Fruit fly (Drosophila melanogaster) whole organism, embryonic: ENCODE data around the gene Cpr12A.

Experiments used
- B-H1 ChIP-seq: fragments of 200-800 bp; sonication (Bioruptor generic); IDR thresholded peaks from 3 replicates; pipeline ENCODE4 v1.3.6; 2022; ENCODE audit warnings: missing biosample characterization, missing genetic modification characterization
- Bdp1 ChIP-seq: fragments of 200-800 bp; sonication (Bioruptor generic); optimal IDR thresholded peaks from 3 replicates; lab custom pipeline; 2016; ENCODE audit warnings: missing biosample characterization, missing genetic modification characterization
- CG10209 ChIP-seq: fragments of 200-800 bp; sonication (Bioruptor generic); optimal IDR thresholded peaks from 3 replicates; lab custom pipeline; 2017; ENCODE audit warnings: missing biosample characterization, mild to moderate bottlenecking, missing genetic modification characterization, missing genetic modification reagents
- CG10543 ChIP-seq: fragments of 200-800 bp; sonication (Bioruptor generic); optimal IDR thresholded peaks from 3 replicates; lab custom pipeline; 2017; ENCODE audit warnings: missing biosample characterization, mild to moderate bottlenecking, missing genetic modification characterization, moderate library complexity
- CG11696 ChIP-seq: fragments of 200-800 bp; sonication (Bioruptor generic); IDR thresholded peaks from 2 replicates; pipeline ENCODE4 v1.3.6; 2022; ENCODE audit warnings: missing biosample characterization, missing genetic modification characterization
- CG11723 ChIP-seq: fragments of 200-800 bp; sonication (Bioruptor generic); optimal IDR thresholded peaks from 2 replicates; lab custom pipeline; 2017; ENCODE audit warnings: missing biosample characterization, mild to moderate bottlenecking, missing genetic modification characterization
- CG1233 ChIP-seq: fragments of 200-800 bp; sonication (Bioruptor generic); optimal IDR thresholded peaks from 4 replicates; lab custom pipeline; 2018; ENCODE audit warnings: missing biosample characterization, mild to moderate bottlenecking, missing genetic modification characterization
- CG12391 ChIP-seq: fragments of 200-800 bp; sonication (Bioruptor generic); optimal IDR thresholded peaks from 3 replicates; lab custom pipeline; 2018; ENCODE audit warnings: missing biosample characterization, mild to moderate bottlenecking, missing genetic modification characterization, moderate library complexity
- CG13287 ChIP-seq: fragments of 200-800 bp; sonication (Bioruptor generic); IDR thresholded peaks from 2 replicates; pipeline ENCODE4 v1.3.6; 2022; ENCODE audit warnings: missing biosample characterization, missing genetic modification characterization; ENCODE audit not compliant: partially characterized antibody
- CG14014 ChIP-seq: fragments of 200-800 bp; sonication (Bioruptor generic); IDR thresholded peaks from 2 replicates; pipeline ENCODE4 v1.3.6; 2022; ENCODE audit warnings: missing biosample characterization, missing genetic modification characterization
- CG14710 ChIP-seq: fragments of 200-800 bp; sonication (Bioruptor generic); optimal IDR thresholded peaks from 3 replicates; lab custom pipeline; 2019; ENCODE audit warnings: missing biosample characterization, mild to moderate bottlenecking, missing genetic modification characterization, moderate library complexity
- CG16863 ChIP-seq: fragments of 200-800 bp; sonication (Bioruptor generic); optimal IDR thresholded peaks from 3 replicates; lab custom pipeline; 2016; ENCODE audit warnings: missing biosample characterization, missing genetic modification characterization
- CG17568 ChIP-seq: fragments of 200-800 bp; sonication (Bioruptor generic); optimal IDR thresholded peaks from 2 replicates; lab custom pipeline; 2018; ENCODE audit warnings: missing biosample characterization, mild to moderate bottlenecking, missing genetic modification characterization, moderate library complexity
- CG17612 ChIP-seq: fragments of 200-800 bp; sonication (Bioruptor generic); IDR thresholded peaks from 2 replicates; pipeline ENCODE4 v1.3.6; 2022; ENCODE audit warnings: missing biosample characterization, missing genetic modification characterization
- CG17829 ChIP-seq: fragments of 200-800 bp; optimal IDR thresholded peaks from 2 replicates; lab custom pipeline; 2019; ENCODE audit warnings: missing biosample characterization, mild to moderate bottlenecking, missing genetic modification characterization, moderate library complexity
- CG17912 ChIP-seq: fragments of 200-800 bp; sonication (Bioruptor generic); optimal IDR thresholded peaks from 2 replicates; lab custom pipeline; 2018; ENCODE audit warnings: missing biosample characterization, mild to moderate bottlenecking, missing genetic modification characterization
- CG18262 ChIP-seq: fragments of 200-800 bp; optimal IDR thresholded peaks from 3 replicates; lab custom pipeline; 2019; ENCODE audit warnings: missing biosample characterization, mild to moderate bottlenecking, missing genetic modification characterization, moderate library complexity
- CG31365 ChIP-seq: fragments of 200-800 bp; sonication (Bioruptor generic); optimal IDR thresholded peaks from 2 replicates; lab custom pipeline; 2018; ENCODE audit warnings: missing biosample characterization, mild to moderate bottlenecking, missing genetic modification characterization
- CG31441 ChIP-seq: fragments of 200-800 bp; sonication (Bioruptor generic); IDR thresholded peaks from 2 replicates; pipeline ENCODE4 v1.3.6; 2022; ENCODE audit warnings: missing biosample characterization, missing genetic modification characterization
- CG32767 ChIP-seq: fragments of 200-800 bp; sonication (Bioruptor generic); IDR thresholded peaks from 2 replicates; pipeline ENCODE4 v1.3.6; 2022; ENCODE audit warnings: missing biosample characterization, missing genetic modification characterization
- CG3838 ChIP-seq: fragments of 200-800 bp; sonication (Bioruptor generic); optimal IDR thresholded peaks from 3 replicates; lab custom pipeline; 2016; ENCODE audit warnings: missing biosample characterization, missing genetic modification characterization
- CG4404 ChIP-seq: fragments of 200-800 bp; sonication (Bioruptor generic); IDR thresholded peaks from 2 replicates; pipeline ENCODE4 v1.3.6; 2022; ENCODE audit warnings: missing biosample characterization, missing genetic modification characterization
- CG4820 ChIP-seq: fragments of 200-800 bp; sonication (Bioruptor generic); optimal IDR thresholded peaks from 3 replicates; lab custom pipeline; 2016; ENCODE audit warnings: missing biosample characterization, missing genetic modification characterization
- CG6791 ChIP-seq: fragments of 200-800 bp; sonication (Bioruptor generic); IDR thresholded peaks from 3 replicates; pipeline ENCODE4 v1.3.6; 2022; ENCODE audit warnings: missing biosample characterization, missing genetic modification characterization; ENCODE audit not compliant: partially characterized antibody
- CG8478 ChIP-seq: fragments of >200 bp; optimal IDR thresholded peaks from 2 replicates; lab custom pipeline; 2018
- CG9817 ChIP-seq: fragments of 200-800 bp; sonication (Bioruptor generic); optimal IDR thresholded peaks from 2 replicates; lab custom pipeline; 2018; ENCODE audit warnings: missing biosample characterization, mild to moderate bottlenecking, missing genetic modification characterization, moderate library complexity
- CoRest ChIP-seq: fragments of 200-800 bp; sonication (Bioruptor generic); optimal IDR thresholded peaks from 3 replicates; lab custom pipeline; 2018; ENCODE audit warnings: missing biosample characterization, mild to moderate bottlenecking, missing genetic modification characterization, moderate library complexity
- D ChIP-seq, 2 experiments: fragments of 200-800 bp in 1 of 2; fragments of >200 bp in 1 of 2; sonication (Bioruptor generic) in 1 of 2; optimal IDR thresholded peaks; 2 replicates in 1 of 2; 3 replicates in 1 of 2; lab custom pipeline; 2017; ENCODE audit warnings: mild to moderate bottlenecking in 1 of 2, missing biosample characterization in 1 of 2, missing genetic modification characterization in 1 of 2, missing genetic modification reagents in 1 of 2
- Doc2 ChIP-seq: fragments of 200-800 bp; sonication (Bioruptor generic); IDR thresholded peaks from 2 replicates; pipeline ENCODE4 v1.3.6; 2022; ENCODE audit warnings: missing biosample characterization, missing genetic modification characterization
- Fer1 ChIP-seq: fragments of 200-800 bp; sonication (Bioruptor generic); optimal IDR thresholded peaks from 2 replicates; lab custom pipeline; 2017; ENCODE audit warnings: missing biosample characterization, mild to moderate bottlenecking, missing genetic modification characterization
- Hr51 ChIP-seq, 2 experiments: fragments of 200-800 bp; sonication (Bioruptor generic); optimal IDR thresholded peaks; 2 replicates in 1 of 2; 3 replicates in 1 of 2; lab custom pipeline; 2016 to 2018; ENCODE audit warnings: missing biosample characterization in 2 of 2, missing genetic modification characterization in 2 of 2, mild to moderate bottlenecking in 1 of 2, moderate library complexity in 1 of 2
- Max ChIP-seq: fragments of 200-800 bp; sonication (Bioruptor generic); optimal IDR thresholded peaks from 2 replicates; lab custom pipeline; 2016; ENCODE audit warnings: missing biosample characterization, mild to moderate bottlenecking, missing genetic modification characterization
- Pdp1 ChIP-seq, 2 experiments: fragments of 200-800 bp; sonication (Bioruptor generic); optimal IDR thresholded peaks; 3 replicates each; lab custom pipeline; 2016; ENCODE audit warnings: missing biosample characterization in 2 of 2, missing genetic modification characterization in 2 of 2, mild to moderate bottlenecking in 1 of 2, moderate library complexity in 1 of 2
- Ssrp ChIP-seq: fragments of 200-800 bp; sonication (Bioruptor generic); optimal IDR thresholded peaks from 2 replicates; lab custom pipeline; 2018; ENCODE audit warnings: missing biosample characterization, mild to moderate bottlenecking, missing genetic modification characterization, moderate library complexity
- dimm ChIP-seq: fragments of 200-800 bp; sonication (Bioruptor generic); IDR thresholded peaks from 2 replicates; pipeline ENCODE4 v1.3.6; 2022; ENCODE audit warnings: missing biosample characterization, missing genetic modification characterization
- grau ChIP-seq: fragments of 200-800 bp; optimal IDR thresholded peaks from 3 replicates; lab custom pipeline; 2019; ENCODE audit warnings: missing biosample characterization, mild to moderate bottlenecking, missing genetic modification characterization, moderate library complexity
- mam ChIP-seq: fragments of 200-800 bp; sonication (Bioruptor generic); optimal IDR thresholded peaks from 3 replicates; lab custom pipeline; 2016; ENCODE audit warnings: missing biosample characterization, missing genetic modification characterization
- nau ChIP-seq: fragments of 200-800 bp; sonication (Bioruptor generic); optimal IDR thresholded peaks from 3 replicates; lab custom pipeline; 2017; ENCODE audit warnings: missing biosample characterization, mild to moderate bottlenecking, missing genetic modification characterization, missing genetic modification reagents
- odd ChIP-seq: fragments of 200-800 bp; sonication (Bioruptor generic); optimal IDR thresholded peaks from 2 replicates; lab custom pipeline; 2017; ENCODE audit warnings: missing biosample characterization, mild to moderate bottlenecking, missing genetic modification characterization
- pho ChIP-seq: fragments of 200-800 bp; sonication (Bioruptor generic); optimal IDR thresholded peaks from 2 replicates; lab custom pipeline; 2016; ENCODE audit warnings: missing biosample characterization, missing genetic modification characterization
- prd ChIP-seq, 3 experiments: fragments of >200 bp in 2 of 3; fragments of 200-800 bp in 1 of 3; sonication (Bioruptor generic) in 1 of 3; optimal IDR thresholded peaks in 2 of 3; IDR thresholded peaks in 1 of 3; 2 replicates in 2 of 3; 3 replicates in 1 of 3; pipeline versions ENCODE4 v1.3.6 to Lab custom; 2017 to 2022; ENCODE audit warnings: missing biosample characterization in 1 of 3, missing genetic modification characterization in 1 of 3
- repo ChIP-seq: fragments of 200-800 bp; sonication (Bioruptor generic); optimal IDR thresholded peaks from 2 replicates; lab custom pipeline; 2016; ENCODE audit warnings: missing biosample characterization, missing genetic modification characterization
- scrt ChIP-seq: fragments of 200-800 bp; sonication (Bioruptor generic); optimal IDR thresholded peaks from 2 replicates; lab custom pipeline; 2018; ENCODE audit warnings: missing biosample characterization, mild to moderate bottlenecking, missing genetic modification characterization, moderate library complexity
- shn ChIP-seq: fragments of 200-800 bp; sonication (Bioruptor generic); optimal IDR thresholded peaks from 3 replicates; lab custom pipeline; 2016; ENCODE audit warnings: missing biosample characterization, missing genetic modification characterization
- sna ChIP-seq: fragments of 200-800 bp; sonication (Bioruptor generic); IDR thresholded peaks from 2 replicates; pipeline ENCODE4 v1.3.6; 2022; ENCODE audit warnings: missing biosample characterization, missing genetic modification characterization; ENCODE audit not compliant: partially characterized antibody
- stc ChIP-seq: fragments of 200-800 bp; sonication (Bioruptor generic); IDR thresholded peaks from 2 replicates; pipeline ENCODE4 v1.3.6; 2022; ENCODE audit warnings: missing biosample characterization, missing genetic modification characterization
- toy ChIP-seq: fragments of 200-800 bp; sonication (Bioruptor generic); IDR thresholded peaks from 2 replicates; pipeline ENCODE4 v1.3.6; 2022; ENCODE audit warnings: missing biosample characterization, missing genetic modification characterization
- wor ChIP-seq: fragments of 200-800 bp; sonication (Bioruptor generic); IDR thresholded peaks from 2 replicates; pipeline ENCODE4 v1.3.6; 2022; ENCODE audit warnings: missing biosample characterization, missing genetic modification characterization
- zfh1 ChIP-seq: fragments of 200-800 bp; sonication (Bioruptor generic); IDR thresholded peaks from 3 replicates; pipeline ENCODE4 v1.3.6; 2022; ENCODE audit warnings: missing biosample characterization, missing genetic modification characterization

Cpr12A gene

dm6 chrX:13572382-13572781, 28.9 kb downstream of the Cpr12A start (continued):
- TF ChIP-seq toy (GFP tag; lab: Robert Waterston, UW): no peak
- no peak for TF ChIP-seq CG17912 (GFP tag; lab: Kevin White, UChicago)
- TF ChIP-seq Doc2: no peak
- TF ChIP-seq CoRest: peak; percentile 64
- TF ChIP-seq stc (GFP tag; lab: Robert Waterston, UW): 0 out of 2 replicates have a peak, but pooled peaks have one; percentile 31
- TF ChIP-seq Fer1 (GFP tag; lab: Kevin White, UChicago): peak; percentile 70
- TF ChIP-seq repo: peak; percentile 53
- TF ChIP-seq CG4404 (GFP tag; lab: Robert Waterston, UW): no peak
- 0 out of 2 replicates have a peak, but pooled peaks have one; percentile 27 for TF ChIP-seq CG14014 (GFP tag; lab: Robert Waterston, UW)
- TF ChIP-seq Hr51 (GFP tag; optimal IDR thresholded peaks at IDR 0.05; lab: Kevin White, UChicago): peak; percentile 24 to 68
- no peak for TF ChIP-seq dimm
- TF ChIP-seq Pdp1 (GFP tag; optimal IDR thresholded peaks at IDR 0.05; lab: Kevin White, UChicago): peak; percentile 56 to 62
- TF ChIP-seq CG1233 (GFP tag; lab: Kevin White, UChicago): peak; percentile 37
- peak; percentile 72 for TF ChIP-seq CG31441 (GFP tag; lab: Robert Waterston, UW)
- TF ChIP-seq Ssrp: peak; percentile 68
- TF ChIP-seq CG9817: peak; percentile 10
- no peak for TF ChIP-seq CG6791 (GFP tag; lab: Robert Waterston, UW)
- TF ChIP-seq grau (tag; lab: Kevin White, UChicago): peak; percentile 71
- peak; percentile 27 for TF ChIP-seq pho
- TF ChIP-seq CG18262 (tag; lab: Kevin White, UChicago): peak; percentile 74
- TF ChIP-seq CG14710 (tag; lab: Kevin White, UChicago): peak; percentile 58
- peak; percentile 57 for TF ChIP-seq mam (GFP tag; lab: Kevin White, UChicago)
- TF ChIP-seq CG10543 (GFP tag; lab: Kevin White, UChicago): no peak
- no peak for TF ChIP-seq CG3838 (GFP tag; lab: Kevin White, UChicago)
- peak; percentile 47 for TF ChIP-seq CG10209
- no peak for TF ChIP-seq CG17612 (GFP tag; lab: Robert Waterston, UW)
- peak; percentile 57; the same call in 2 of the 3 replicates for TF ChIP-seq zfh1 (GFP tag; lab: Robert Waterston, UW)
- peak; percentile 6 for TF ChIP-seq shn (GFP tag; lab: Kevin White, UChicago)
- 0 out of 2 replicates have a peak, but pooled peaks have one; percentile 12 for TF ChIP-seq CG11696 (GFP tag; lab: Robert Waterston, UW)
- TF ChIP-seq nau (GFP tag; lab: Kevin White, UChicago): peak; percentile 19
- TF ChIP-seq scrt (GFP tag; lab: Kevin White, UChicago): peak; percentile 18
- peak; percentile 51 for TF ChIP-seq CG16863 (GFP tag; lab: Kevin White, UChicago)
- peak; percentile 9 for TF ChIP-seq CG11723
- peak; percentile 1 for TF ChIP-seq odd (GFP tag; lab: Kevin White, UChicago)
- TF ChIP-seq CG17568 (GFP tag; lab: Kevin White, UChicago): peak; percentile 36
- no peak for TF ChIP-seq sna (GFP tag; lab: Robert Waterston, UW)
- TF ChIP-seq Bdp1: peak; percentile 26
- TF ChIP-seq CG32767: 0 out of 2 replicates have a peak, but pooled peaks have one; percentile 29
- TF ChIP-seq CG8478 (lab: Kevin White, UChicago): no peak
- no peak for TF ChIP-seq prd (optimal IDR thresholded peaks at IDR 0.05; lab: Kevin White, UChicago)
- peak; percentile 50; the same call in 1 of the 3 replicates for TF ChIP-seq prd (GFP tag; IDR thresholded peaks at IDR 0.05; lab: Robert Waterston, UW)
- peak; percentile 35 for TF ChIP-seq Max (GFP tag; lab: Kevin White, UChicago)
- TF ChIP-seq CG17829: peak; percentile 52
- TF ChIP-seq wor (GFP tag; lab: Robert Waterston, UW): peak; percentile 35
- TF ChIP-seq D (optimal IDR thresholded peaks at IDR 0.05; lab: Kevin White, UChicago): no peak
- peak; percentile 71 for TF ChIP-seq D (GFP tag; optimal IDR thresholded peaks at IDR 0.05; lab: Kevin White, UChicago)
- no peak for TF ChIP-seq CG31365 (tag; lab: Kevin White, UChicago)
- TF ChIP-seq CG13287: no peak
- peak; percentile 52 for TF ChIP-seq CG4820 (GFP tag; lab: Kevin White, UChicago)
- TF ChIP-seq CG12391 (tag; lab: Kevin White, UChicago): peak; percentile 60
- peak; percentile 39; the same call in 1 of the 3 replicates for TF ChIP-seq B-H1 (GFP tag; lab: Robert Waterston, UW)
